Worm (Caenorhabditis elegans): Measurements from ENCODE around the gene T07F12.1.

DNA sequence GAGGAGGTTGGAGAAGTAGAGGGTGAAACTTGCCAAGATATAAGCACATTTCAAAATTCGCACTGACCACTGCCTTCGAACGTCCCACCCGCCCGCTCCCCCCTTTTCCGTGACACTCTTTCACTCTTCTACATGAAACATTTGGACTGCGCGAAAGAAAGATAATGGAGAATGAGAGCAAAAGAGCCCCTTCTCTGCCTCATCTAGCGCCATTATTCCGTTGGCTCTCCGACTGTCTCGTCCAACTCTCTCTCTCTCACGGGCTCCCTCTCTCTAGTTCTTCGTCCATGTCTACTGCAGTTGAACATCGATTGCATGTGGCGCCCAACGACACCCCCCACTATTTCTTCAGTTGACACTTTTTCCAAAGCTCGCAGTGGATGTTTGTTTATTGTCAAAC lies 39.1 kb downstream of the T07F12.1 start:
- TF ChIP-seq him-1 (tag; optimal IDR thresholded peaks at IDR 0.05) (no peak), W03F9.2 (tag; optimal IDR thresholded peaks at IDR 0.05) (no peak)
